Worm (Caenorhabditis elegans): Measurements from ENCODE around the gene Y50D4B.2.

Y50D4B.2 gene

DNA sequence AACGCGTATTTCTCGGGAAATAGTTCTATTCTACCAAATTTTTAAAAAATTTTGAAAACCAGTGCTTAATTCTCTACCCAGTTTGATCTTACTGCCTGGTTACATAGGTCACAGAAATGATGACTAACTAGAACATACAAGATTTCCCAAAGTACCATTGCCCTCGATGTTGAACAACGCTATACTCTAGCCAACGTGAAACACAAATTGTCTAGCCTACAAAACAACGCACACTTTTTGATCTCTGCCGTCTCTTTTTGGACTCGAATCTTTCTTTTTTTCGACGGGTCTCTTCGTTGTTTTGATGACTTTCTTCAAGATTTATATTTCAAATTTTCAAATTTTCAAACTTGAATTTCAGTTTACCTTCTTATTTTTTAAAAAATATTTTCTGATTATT lies at the start of gene Y50D4B.2:
Gene Y50D4B.2 (plus strand): TSS at position 301 of the 400 bp plus-strand sequence.
- no peak for TF ChIP-seq unc-62 (GFP tag; optimal IDR thresholded peaks at IDR 0.05)

DNA sequence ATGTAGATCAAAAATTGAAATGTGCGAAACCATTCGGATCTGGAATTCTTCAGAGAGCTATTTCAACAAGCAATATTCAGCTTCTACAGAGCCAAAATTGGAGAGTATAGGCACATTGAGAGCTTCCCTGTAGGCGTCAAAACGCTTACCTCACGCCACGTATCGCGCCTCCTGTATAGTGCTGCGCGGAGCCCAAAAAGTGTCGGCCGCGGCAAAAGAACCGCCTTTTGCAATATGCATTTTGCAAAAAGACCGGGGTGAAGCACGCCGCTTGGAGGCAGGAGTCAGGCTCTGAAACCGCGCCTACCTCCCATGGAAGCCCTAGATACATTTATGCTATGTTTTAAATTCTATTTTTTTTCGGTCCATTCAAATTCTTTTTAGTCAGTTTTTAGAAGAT lies 48.7 kb upstream of the Y50D4B.2 start:
- TF ChIP-seq unc-62 (GFP tag; optimal IDR thresholded peaks at IDR 0.05): no peak

DNA sequence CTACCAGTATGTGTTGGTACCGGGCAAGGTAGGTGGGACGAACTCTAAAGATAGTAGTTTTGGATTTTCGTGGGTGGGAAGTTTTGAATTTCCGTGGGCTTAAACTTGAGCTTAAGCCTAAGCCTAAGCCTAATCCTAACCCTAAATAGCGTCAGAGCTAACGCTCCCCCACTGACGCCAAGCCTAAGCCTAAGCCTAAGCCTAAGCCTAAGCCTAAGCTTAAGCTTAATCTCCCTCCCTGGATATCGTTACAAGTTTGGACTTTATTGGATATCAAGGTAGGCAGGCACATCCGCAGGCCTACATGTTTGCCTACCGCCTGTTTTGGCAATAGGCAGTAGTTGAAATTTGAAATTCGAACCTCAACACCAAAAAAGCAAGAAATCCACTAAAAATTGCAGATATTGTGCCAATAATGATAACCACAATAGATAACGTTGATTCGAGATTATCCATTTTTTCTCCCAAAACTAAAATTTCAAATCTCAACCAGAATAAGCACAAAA lies 47.8 kb upstream of the Y50D4B.2 start, which contains the start of gene K10C9.4:
Gene K10C9.4 (minus strand): TSS at position 456 of the 506 bp plus-strand sequence.
- TF ChIP-seq unc-62 (GFP tag; optimal IDR thresholded peaks at IDR 0.05): no peak

DNA sequence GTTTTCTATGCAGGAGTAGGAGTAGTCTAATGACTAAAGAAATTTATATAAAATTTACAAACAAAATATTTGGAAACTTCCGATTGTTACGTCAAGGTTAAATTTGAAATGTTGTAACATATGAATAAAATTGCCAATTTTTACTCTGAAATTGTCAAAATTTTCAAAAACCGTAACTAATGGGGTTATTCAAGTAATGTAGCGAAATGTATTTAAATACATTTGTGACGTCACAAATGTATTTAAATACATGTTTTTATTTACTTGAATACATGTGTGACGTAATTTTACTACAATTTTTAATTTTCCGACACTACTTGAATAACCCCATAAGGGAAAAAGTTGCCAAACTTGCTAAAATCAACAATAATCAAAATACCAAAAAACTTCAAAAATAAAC lies 47.0 kb upstream of the Y50D4B.2 start:
- TF ChIP-seq unc-62 (GFP tag; optimal IDR thresholded peaks at IDR 0.05): no peak

DNA sequence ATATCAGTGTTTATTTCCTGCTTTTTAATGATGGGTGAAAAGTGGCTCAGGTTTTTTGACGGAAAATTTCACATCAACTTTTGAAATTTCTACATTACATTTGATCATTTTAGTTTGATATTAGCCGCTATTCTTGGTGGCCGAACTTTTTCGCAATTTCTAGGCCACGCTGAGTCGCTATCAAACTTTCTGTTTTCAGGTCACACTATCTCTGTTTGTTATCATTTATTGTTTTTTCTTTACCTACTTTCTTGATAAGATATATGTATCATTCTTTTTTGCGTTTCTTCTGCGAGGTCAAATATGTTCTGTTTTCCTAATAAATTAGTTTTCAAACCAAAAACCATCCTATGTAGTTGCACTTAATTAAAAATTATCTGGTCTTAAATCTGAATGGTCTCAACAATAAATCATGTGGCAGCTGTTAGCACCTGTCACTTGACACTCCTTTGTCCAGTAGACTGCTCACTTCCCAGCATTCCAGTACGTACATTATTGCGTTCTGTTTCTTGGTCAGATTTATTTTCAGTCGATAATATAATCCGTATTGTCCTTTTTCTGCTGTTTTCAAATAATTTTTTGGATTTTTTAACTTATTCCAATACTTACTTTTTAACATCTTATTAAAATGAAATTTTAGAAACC lies 40.0 kb upstream of the Y50D4B.2 start:
- TF ChIP-seq unc-62 (GFP tag; optimal IDR thresholded peaks at IDR 0.05): no peak

DNA sequence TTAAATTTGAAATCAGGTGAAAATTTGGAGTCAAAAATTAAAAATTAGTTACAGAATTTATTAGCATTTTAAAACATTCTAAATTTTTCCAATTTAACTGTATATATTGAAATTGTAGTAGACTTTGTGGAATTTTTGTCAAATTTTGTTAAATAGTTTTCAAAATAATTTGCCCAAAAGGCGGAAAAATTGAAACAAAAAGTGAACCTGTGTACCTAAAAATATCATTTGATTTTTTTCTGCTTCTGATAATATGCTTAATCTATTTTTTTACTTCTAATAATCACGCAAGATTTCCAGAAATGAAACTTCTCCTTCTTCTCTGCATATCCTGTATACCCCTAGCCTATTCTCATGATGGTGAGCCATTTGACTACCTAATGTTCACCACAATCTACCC lies 39.1 kb upstream of the Y50D4B.2 start, which contains the start of gene rnst-2:
Gene rnst-2 (plus strand): TSS at position 301 of the 400 bp plus-strand sequence.
- no peak for TF ChIP-seq unc-62 (GFP tag; optimal IDR thresholded peaks at IDR 0.05)

DNA sequence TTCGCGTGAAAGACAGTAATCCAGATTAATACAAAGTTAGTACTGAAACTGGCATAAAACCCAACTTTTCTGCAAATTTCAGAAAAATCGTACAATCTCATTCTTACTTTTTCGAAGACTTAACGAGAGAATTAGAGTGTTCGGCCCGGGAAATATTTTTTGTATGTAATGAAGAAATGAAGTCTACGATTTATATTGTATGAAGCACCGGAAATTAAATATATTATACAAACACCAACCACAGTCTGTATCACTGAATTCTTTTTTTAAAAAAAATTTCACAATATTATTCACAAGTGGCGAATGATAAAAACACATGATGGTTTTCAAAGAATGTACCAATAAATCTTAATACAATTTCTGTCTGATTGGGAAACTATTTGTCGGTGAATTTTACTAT lies 35.9 kb upstream of the Y50D4B.2 start, which contains the start of gene str-67:
Gene str-67 (minus strand): TSS at position 101 of the 400 bp plus-strand sequence.
- no peak for TF ChIP-seq unc-62 (GFP tag; optimal IDR thresholded peaks at IDR 0.05)

DNA sequence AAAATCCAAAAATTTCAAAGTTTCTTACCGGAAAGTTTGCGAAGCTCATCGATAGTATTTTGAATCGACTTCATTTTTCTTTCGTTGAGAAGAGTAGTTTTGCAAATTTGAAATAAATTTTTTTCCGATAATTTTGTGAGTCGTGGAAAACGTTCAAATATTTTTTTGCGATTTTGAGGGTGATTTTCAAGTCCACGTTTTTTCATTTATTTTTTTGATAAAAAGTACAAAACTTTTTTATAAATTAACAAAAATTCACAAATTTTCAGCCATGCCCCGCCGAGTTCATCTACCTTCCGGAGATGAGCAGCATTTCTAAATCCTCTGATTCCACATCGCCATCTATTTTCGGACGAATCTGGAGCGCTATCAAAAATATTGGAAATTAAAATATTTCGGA lies 32.9 kb upstream of the Y50D4B.2 start, which contains the start of gene K10C9.7:
Gene K10C9.7 (minus strand): TSS at position 101 of the 400 bp plus-strand sequence.
- no peak for TF ChIP-seq unc-62 (GFP tag; optimal IDR thresholded peaks at IDR 0.05)

DNA sequence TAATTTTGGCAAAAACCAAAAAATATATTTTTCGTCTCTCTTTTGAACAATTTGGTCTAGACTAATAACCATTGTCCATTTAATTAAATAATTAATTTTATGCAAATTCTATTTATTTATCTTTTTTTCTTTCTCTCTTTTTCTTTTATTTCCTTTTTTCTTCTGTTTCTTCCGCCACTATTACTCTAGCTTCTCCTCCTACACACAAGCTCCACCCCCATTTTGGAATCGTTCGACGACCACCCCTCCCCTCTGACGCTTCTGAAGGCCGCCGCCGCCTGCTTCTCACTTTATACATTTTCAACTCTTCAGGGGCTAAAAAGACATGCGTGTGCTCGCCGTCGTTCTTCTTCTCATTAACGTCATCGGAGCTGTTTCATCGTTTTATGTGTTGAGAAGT lies 25.4 kb upstream of the Y50D4B.2 start, which contains the start of gene K10C9.1:
Gene K10C9.1 (plus strand): TSS at position 301 of the 400 bp plus-strand sequence.
- no peak for TF ChIP-seq unc-62 (GFP tag; optimal IDR thresholded peaks at IDR 0.05)

DNA sequence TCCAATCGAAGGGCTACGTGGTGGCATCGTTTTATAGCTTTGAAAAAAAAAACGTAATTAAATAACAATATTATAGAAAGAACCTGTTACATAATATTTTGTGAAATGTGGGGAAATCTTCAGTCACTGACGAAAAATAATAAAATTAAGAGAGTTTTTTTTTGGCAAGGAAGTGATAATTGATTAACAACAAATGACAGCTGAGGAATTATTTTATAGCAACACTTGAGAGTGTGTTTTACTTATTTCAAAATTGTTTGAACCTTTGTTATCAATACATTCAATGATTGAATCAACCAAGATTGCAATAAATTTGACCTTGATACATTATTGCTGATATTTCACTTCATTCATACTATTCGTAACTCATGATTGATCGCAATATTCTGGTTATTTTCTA lies 16.4 kb upstream of the Y50D4B.2 start, which contains the start of gene Y50D4B.6:
Gene Y50D4B.6 (plus strand): TSS at position 301 of the 400 bp plus-strand sequence.
- no peak for TF ChIP-seq unc-62 (GFP tag; optimal IDR thresholded peaks at IDR 0.05)

DNA sequence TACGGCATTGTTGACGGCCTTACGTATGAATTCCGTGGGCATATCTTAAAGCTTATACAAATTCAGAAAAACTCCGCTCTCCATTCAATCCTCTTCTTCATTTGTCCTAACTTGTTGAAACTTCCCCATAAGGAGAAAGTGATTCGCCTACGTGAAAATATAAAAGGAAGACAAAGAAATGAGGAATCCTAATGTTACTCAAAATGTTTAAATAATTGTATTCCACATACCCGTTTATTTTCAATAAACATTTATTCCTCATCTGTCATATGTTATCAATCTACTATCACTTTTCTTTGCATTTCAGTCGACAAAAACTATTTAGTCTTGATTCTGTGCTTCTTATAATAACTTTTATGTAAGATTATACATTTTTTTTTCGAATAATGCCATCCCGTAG lies 12.4 kb upstream of the Y50D4B.2 start, which contains the start of gene clec-203:
Gene clec-203 (plus strand): TSS at position 301 of the 400 bp plus-strand sequence.
- TF ChIP-seq unc-62 (GFP tag; optimal IDR thresholded peaks at IDR 0.05): no peak

DNA sequence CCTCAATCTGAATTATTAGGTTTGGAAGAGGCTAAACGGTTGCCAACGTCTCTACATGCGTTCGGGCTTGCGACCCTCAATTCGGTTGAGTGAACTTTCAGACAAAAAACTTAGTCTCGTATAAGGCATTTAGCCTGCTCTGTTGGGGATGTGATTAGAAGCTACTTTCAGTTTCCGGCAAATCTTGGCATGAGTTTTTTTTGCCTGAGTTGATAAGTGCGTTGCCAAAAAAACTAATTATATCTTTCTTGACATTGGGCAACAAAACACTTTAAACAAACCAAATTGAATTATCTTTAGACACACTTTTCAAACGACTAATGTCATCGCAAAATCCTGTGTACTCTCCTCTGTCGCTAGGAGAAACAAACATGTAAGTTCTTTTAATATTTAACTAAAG lies 8.0 kb upstream of the Y50D4B.2 start, which contains the start of gene Y50D4B.4:
Gene Y50D4B.4 (plus strand): TSS at position 301 of the 400 bp plus-strand sequence.
- no peak for TF ChIP-seq unc-62 (GFP tag; optimal IDR thresholded peaks at IDR 0.05)

DNA sequence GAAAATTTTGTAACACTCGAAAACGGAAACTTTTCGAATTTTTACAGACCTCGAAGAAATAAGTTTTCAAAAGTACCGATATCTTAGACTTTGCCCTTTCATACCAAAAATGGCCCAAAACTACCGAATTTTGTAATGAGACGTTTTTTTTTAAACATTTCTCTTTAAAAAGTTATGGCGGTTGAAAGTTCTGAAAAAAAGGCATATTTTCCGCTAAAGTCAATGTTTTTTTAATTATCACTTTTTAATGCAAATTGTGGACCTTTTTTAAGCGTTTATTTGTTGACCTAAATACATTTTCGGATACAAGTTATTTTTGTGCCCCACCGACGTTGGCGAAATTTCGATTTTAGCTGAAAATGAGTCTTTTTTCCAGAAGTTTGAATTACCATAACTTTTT lies 2.2 kb downstream of the Y50D4B.2 start:
- no peak for TF ChIP-seq unc-62 (GFP tag; optimal IDR thresholded peaks at IDR 0.05)

DNA sequence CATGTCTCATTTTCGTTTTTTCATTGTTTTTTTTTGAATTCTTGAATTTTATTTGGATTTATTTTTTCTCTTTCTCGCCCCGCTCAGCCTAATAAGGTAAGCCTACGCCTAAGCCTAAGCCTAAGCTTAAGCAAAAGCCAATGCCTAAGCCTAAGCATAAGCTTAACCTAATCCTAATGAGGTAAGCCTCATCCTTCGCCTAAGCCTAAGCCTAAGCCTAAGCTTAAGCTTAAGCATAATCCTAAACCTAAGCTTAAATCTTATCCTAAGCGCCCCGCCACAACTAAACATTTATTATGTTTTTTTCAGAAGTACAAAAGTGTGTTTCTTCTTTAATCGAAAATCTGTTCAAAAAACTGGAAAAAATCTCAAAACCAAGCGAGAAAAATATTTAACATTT lies 11.8 kb downstream of the Y50D4B.2 start:
- TF ChIP-seq unc-62 (GFP tag; optimal IDR thresholded peaks at IDR 0.05): no peak

DNA sequence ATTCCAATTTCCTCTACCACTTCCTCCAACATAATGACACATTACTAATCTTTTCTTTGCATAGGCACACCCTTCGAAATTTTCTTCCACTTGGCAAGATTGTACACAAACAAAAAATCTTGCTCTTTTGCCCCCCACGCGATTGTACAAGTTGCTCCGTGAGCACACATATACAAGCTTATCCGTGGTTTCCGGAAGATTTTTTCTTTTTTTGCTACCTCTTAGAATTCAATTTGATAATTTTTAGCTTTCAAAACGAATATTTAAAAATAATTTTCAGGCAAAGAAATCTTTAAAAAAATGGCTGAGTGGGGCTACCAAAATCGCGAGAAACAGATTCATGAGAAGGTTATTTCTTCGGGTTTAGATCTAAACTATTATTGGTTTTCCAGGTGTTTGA lies 12.3 kb downstream of the Y50D4B.2 start, which contains the start of gene Y50D4B.1:
Gene Y50D4B.1 (plus strand): TSS at position 301 of the 400 bp plus-strand sequence.
- no peak for TF ChIP-seq unc-62 (GFP tag; optimal IDR thresholded peaks at IDR 0.05)

DNA sequence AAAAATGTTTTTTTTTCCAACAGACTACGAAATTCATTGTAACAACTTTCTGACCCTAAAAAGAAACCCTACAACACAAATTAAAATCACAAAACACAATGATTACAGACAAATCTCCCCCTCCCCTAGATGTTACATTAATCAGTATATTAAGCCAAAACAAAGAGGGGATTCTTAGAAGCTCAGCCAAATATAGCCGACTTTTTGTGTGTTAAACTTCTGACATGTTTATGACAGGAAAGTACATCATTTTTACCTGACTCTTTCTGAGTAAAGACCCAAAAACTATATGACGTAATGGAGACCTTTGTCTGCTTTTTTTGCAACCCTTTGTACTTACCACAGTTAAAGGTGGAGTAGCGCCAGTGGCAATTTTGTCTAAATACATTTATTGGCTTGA lies 19.7 kb downstream of the Y50D4B.2 start:
- TF ChIP-seq unc-62 (GFP tag; optimal IDR thresholded peaks at IDR 0.05): no peak

All from whole organism, dauer.